Worm (Caenorhabditis elegans): ENCODE results near the gene tnt-3.

tnt-3 gene

DNA sequence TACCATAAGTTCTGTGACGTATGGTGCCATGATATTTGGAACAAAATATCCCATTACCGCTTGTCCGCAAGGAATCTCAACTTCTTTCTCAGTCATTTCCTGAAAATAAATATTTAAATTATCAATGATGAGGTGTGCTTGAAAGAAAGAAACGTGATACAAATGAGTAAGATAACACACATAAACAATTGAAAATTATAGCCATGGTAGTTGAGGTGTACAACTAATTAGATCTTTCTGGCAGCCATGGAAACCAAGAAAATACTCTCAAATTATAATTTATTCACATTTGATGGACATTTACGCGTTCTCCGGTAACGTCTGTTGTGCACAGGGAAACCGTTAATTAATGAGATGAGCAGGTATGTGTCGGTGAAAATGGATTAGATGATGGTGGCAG is 52.6 kb downstream of the tnt-3 start, which contains the start of gene C39D10.5:
Gene C39D10.5, minus strand, starts transcription at position 101 of the 400 bp plus-strand sequence.
- no peak for TF ChIP-seq F13C5.2 (tag; optimal IDR thresholded peaks at IDR 0.05)
- no peak for TF ChIP-seq hmbx-1 (tag; optimal IDR thresholded peaks at IDR 0.05)
- TF ChIP-seq tra-4 (tag; optimal IDR thresholded peaks at IDR 0.05): no peak
- TF ChIP-seq hmg-4 (GFP tag; optimal IDR thresholded peaks at IDR 0.05): no peak

DNA sequence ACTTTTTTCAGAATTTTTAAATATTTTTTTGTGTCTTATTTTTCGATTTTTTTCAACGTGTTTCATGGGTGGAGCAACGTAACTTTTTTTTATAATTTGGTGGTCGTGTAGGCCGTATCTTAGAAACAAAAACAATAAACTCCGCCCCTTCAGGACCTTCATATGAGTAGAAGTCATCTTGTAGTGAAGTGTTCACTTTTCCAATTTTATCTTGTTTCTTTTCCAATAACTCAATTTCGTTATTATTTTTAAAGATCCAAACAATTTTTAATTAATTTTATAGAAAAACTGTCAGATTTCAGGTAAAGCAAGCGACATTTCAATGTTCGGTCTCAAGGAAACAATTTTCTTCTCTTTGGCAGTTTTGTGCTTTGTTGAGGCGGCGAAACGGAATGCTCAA is 56.0 kb downstream of the tnt-3 start, which contains the start of gene C39D10.2:
Gene C39D10.2, plus strand, starts transcription at position 301 of the 400 bp plus-strand sequence.
- TF ChIP-seq sea-1 (GFP tag; conservative IDR thresholded peaks at IDR 0.05): no peak
- no peak for TF ChIP-seq hmbx-1 (tag; optimal IDR thresholded peaks at IDR 0.05)
- TF ChIP-seq pes-1 (GFP tag; IDR thresholded peaks at IDR 0.05): no peak
- no peak for TF ChIP-seq ets-7 (tag; optimal IDR thresholded peaks at IDR 0.05)
- no peak for TF ChIP-seq aly-1 (tag; optimal IDR thresholded peaks at IDR 0.05)
- no peak for TF ChIP-seq hmg-4 (GFP tag; optimal IDR thresholded peaks at IDR 0.05)
- no peak for TF ChIP-seq ceh-13 (GFP tag; optimal IDR thresholded peaks at IDR 0.05)
- TF ChIP-seq tbx-11 (GFP tag; IDR thresholded peaks at IDR 0.05): no peak
- no peak for TF ChIP-seq scrt-1 (GFP tag; IDR thresholded peaks at IDR 0.05)
- TF ChIP-seq tbx-37 (GFP tag; conservative IDR thresholded peaks at IDR 0.05): no peak
- TF ChIP-seq ceh-36 (tag; optimal IDR thresholded peaks at IDR 0.05): no peak
- TF ChIP-seq flt-1 (GFP tag; IDR thresholded peaks at IDR 0.05): no peak
- TF ChIP-seq tra-4 (tag; optimal IDR thresholded peaks at IDR 0.05): no peak
- no peak for TF ChIP-seq hnd-1 (tag; optimal IDR thresholded peaks at IDR 0.05)
- TF ChIP-seq B0310.2 (tag; optimal IDR thresholded peaks at IDR 0.05): no peak
- TF ChIP-seq ama-1 (optimal IDR thresholded peaks at IDR 0.05): no peak
- no peak for TF ChIP-seq F13C5.2 (tag; optimal IDR thresholded peaks at IDR 0.05)

All from whole organism, early embryonic.